Worm (Caenorhabditis elegans) whole organism, L4 larva: ENCODE data around the gene ipla-2.
A peak's percentile ranks its signal among the peaks of the same experiment; 100 is the strongest.

Experiments used
- F44E2.7 ChIP-seq: fragments of 200-800 bp; sonication (Bioruptor generic); IDR thresholded peaks from 2 replicates; pipeline ENCODE4 v2.1.2; 2022; ENCODE audit warnings: missing genetic modification characterization, missing compliant biosample characterization
- F49E8.2 ChIP-seq: sonication (generic microtip); optimal IDR thresholded peaks from 2 replicates; lab custom pipeline; 2016; ENCODE audit warnings: missing compliant biosample characterization, mild to moderate bottlenecking, missing genetic modification characterization, borderline replicate concordance
- T26A8.4 ChIP-seq: fragments of 200-800 bp; sonication (Bioruptor generic); IDR thresholded peaks from 2 replicates; pipeline ENCODE4 v1.3.6; 2022; ENCODE audit warnings: missing genetic modification characterization, missing compliant biosample characterization
- Y105C5A.15 ChIP-seq: fragments of 200-800 bp; sonication (Bioruptor generic); IDR thresholded peaks from 2 replicates; pipeline ENCODE4 v1.3.6; 2022; ENCODE audit warnings: missing genetic modification characterization, missing compliant biosample characterization
- aha-1 ChIP-seq: fragments of 150-350 bp; peaks from one replicate; lab custom pipeline; 2014; ENCODE audit warnings: missing biosample characterization, missing genetic modification characterization
- ama-1 ChIP-seq: fragments of 150-350 bp; optimal IDR thresholded peaks from 2 replicates; lab custom pipeline; 2014; ENCODE audit warnings: inconsistent platforms, mixed read lengths
- attf-4 ChIP-seq: sonication (generic microtip); optimal IDR thresholded peaks from 3 replicates; lab custom pipeline; 2017; ENCODE audit warnings: missing biosample characterization, missing genetic modification characterization
- ceh-44 ChIP-seq: fragments of 200-800 bp; sonication (Bioruptor generic); IDR thresholded peaks from 2 replicates; pipeline ENCODE4 v1.3.6; 2022; ENCODE audit warnings: missing genetic modification reagents, missing genetic modification characterization, missing compliant biosample characterization
- ceh-82 ChIP-seq: sonication (generic microtip); optimal IDR thresholded peaks from 2 replicates; lab custom pipeline; 2017; ENCODE audit warnings: missing biosample characterization, missing genetic modification characterization
- cey-2 ChIP-seq: sonication (generic microtip); optimal IDR thresholded peaks from 3 replicates; lab custom pipeline; 2017; ENCODE audit warnings: missing genetic modification characterization, mild to moderate bottlenecking, missing compliant biosample characterization, antibody characterized with exemption, borderline replicate concordance; ENCODE audit not compliant: insufficient read depth
- ctbp-1 ChIP-seq: fragments of 200-800 bp; sonication (Bioruptor generic); IDR thresholded peaks from 2 replicates; pipeline ENCODE4 v1.3.6; 2022; ENCODE audit warnings: missing genetic modification reagents, missing genetic modification characterization, missing compliant biosample characterization
- daf-16 ChIP-seq, 3 experiments: sonication (generic microtip); optimal IDR thresholded peaks; 2 replicates each; lab custom pipeline; 2016 to 2017; ENCODE audit warnings: missing genetic modification characterization in 3 of 3, missing genetic modification reagents in 3 of 3, mild to moderate bottlenecking in 2 of 3, missing compliant biosample characterization in 2 of 3, missing biosample characterization in 1 of 3, moderate library complexity in 1 of 3
- daf-8 ChIP-seq: fragments of 200-800 bp; sonication (Bioruptor generic); IDR thresholded peaks from 2 replicates; pipeline ENCODE4 v1.3.6; 2022; ENCODE audit warnings: missing genetic modification characterization, missing compliant biosample characterization
- dmd-6 ChIP-seq: fragments of 200-800 bp; sonication (Bioruptor generic); IDR thresholded peaks from 2 replicates; pipeline ENCODE4 v1.3.6; 2022; ENCODE audit warnings: missing genetic modification reagents, missing genetic modification characterization, missing compliant biosample characterization
- dpl-1 ChIP-seq: fragments of 150-350 bp; optimal IDR thresholded peaks from 2 replicates; lab custom pipeline; 2014; ENCODE audit warnings: missing biosample characterization, missing genetic modification reagents, missing genetic modification characterization
- dve-1 ChIP-seq: sonication (generic microtip); optimal IDR thresholded peaks from 2 replicates; lab custom pipeline; 2017; ENCODE audit warnings: antibody characterized with exemption, mild to moderate bottlenecking, missing genetic modification characterization, missing compliant biosample characterization; ENCODE audit not compliant: insufficient read depth
- egl-43 ChIP-seq: fragments of 200-800 bp; sonication (Bioruptor generic); IDR thresholded peaks from 2 replicates; pipeline ENCODE4 v1.3.6; 2022; ENCODE audit warnings: missing genetic modification reagents, missing genetic modification characterization, missing compliant biosample characterization
- lir-3 ChIP-seq: sonication (generic microtip); optimal IDR thresholded peaks from 2 replicates; lab custom pipeline; 2016; ENCODE audit warnings: mild to moderate bottlenecking, missing genetic modification characterization, missing compliant biosample characterization
- mes-2 ChIP-seq: sonication (generic microtip); optimal IDR thresholded peaks from 2 replicates; lab custom pipeline; 2016; ENCODE audit warnings: missing genotype, mild to moderate bottlenecking, missing genetic modification characterization, missing compliant biosample characterization; ENCODE audit not compliant: poor library complexity, severe bottlenecking
- mxl-2 ChIP-seq: fragments of 200-800 bp; sonication (Bioruptor generic); conservative IDR thresholded peaks from 2 replicates; pipeline ENCODE4 v1.3.6; 2022; ENCODE audit warnings: missing genetic modification reagents, missing genetic modification characterization, missing compliant biosample characterization
- mxl-3 ChIP-seq: fragments of 200-800 bp; sonication (Bioruptor generic); optimal IDR thresholded peaks from 2 replicates; lab custom pipeline; 2018; ENCODE audit warnings: mild to moderate bottlenecking, missing genetic modification characterization, missing compliant biosample characterization
- nhr-102 ChIP-seq: sonication (generic microtip); optimal IDR thresholded peaks from 2 replicates; lab custom pipeline; 2016; ENCODE audit warnings: mild to moderate bottlenecking, missing genetic modification characterization, moderate library complexity, missing compliant biosample characterization
- nhr-76 ChIP-seq: fragments of 150-350 bp; optimal IDR thresholded peaks from 2 replicates; lab custom pipeline; 2014; ENCODE audit warnings: missing biosample characterization, missing genetic modification characterization
- pqm-1 ChIP-seq: sonication (generic microtip); optimal IDR thresholded peaks from 2 replicates; lab custom pipeline; 2017; ENCODE audit warnings: missing biosample characterization, missing genetic modification characterization
- sdz-12 ChIP-seq: fragments of 200-800 bp; sonication (Bioruptor generic); optimal IDR thresholded peaks from 2 replicates; lab custom pipeline; 2018; ENCODE audit warnings: mild to moderate bottlenecking, missing genetic modification characterization, missing compliant biosample characterization
- snpc-1.2 ChIP-seq: fragments of 200-800 bp; sonication (Bioruptor generic); IDR thresholded peaks from 2 replicates; pipeline ENCODE4 v1.3.6; 2022; ENCODE audit warnings: missing genetic modification reagents, missing genetic modification characterization, missing compliant biosample characterization
- snpc-4 ChIP-seq: fragments of 150-350 bp; optimal IDR thresholded peaks from 2 replicates; lab custom pipeline; 2014; ENCODE audit warnings: missing biosample characterization, missing genetic modification characterization
- unc-39 ChIP-seq: sonication (generic microtip); optimal IDR thresholded peaks from 2 replicates; lab custom pipeline; 2017; ENCODE audit warnings: missing biosample characterization, missing genetic modification characterization
- unc-62 ChIP-seq, 3 experiments: fragments of 150-350 bp in 1 of 3; sonication (generic microtip); optimal IDR thresholded peaks in 2 of 3; peaks in 1 of 3; 1 replicate in 1 of 3; 2 replicates in 2 of 3; lab custom pipeline; 2014 to 2017; ENCODE audit warnings: missing biosample characterization in 3 of 3, missing genetic modification characterization in 3 of 3, missing genetic modification reagents in 3 of 3, missing genotype in 1 of 3
- vab-7 ChIP-seq: fragments of 200-800 bp; sonication (Bioruptor generic); IDR thresholded peaks from 2 replicates; pipeline ENCODE4 v1.3.6; 2022; ENCODE audit warnings: missing genetic modification reagents, missing genetic modification characterization, missing compliant biosample characterization
- zip-11 ChIP-seq: fragments of 200-800 bp; sonication (Bioruptor generic); IDR thresholded peaks from 2 replicates; pipeline ENCODE4 v1.3.6; 2022; ENCODE audit warnings: missing genetic modification characterization, missing compliant biosample characterization
- ztf-11 ChIP-seq: fragments of 150-350 bp; optimal IDR thresholded peaks from 2 replicates; lab custom pipeline; 2014; ENCODE audit warnings: missing biosample characterization, missing genetic modification characterization
- ztf-7 ChIP-seq: fragments of 150-350 bp; optimal IDR thresholded peaks from 2 replicates; lab custom pipeline; 2014; ENCODE audit warnings: missing biosample characterization, missing genetic modification characterization

ipla-2 gene

ce11 chrX:9848214-9848789 is 10.5 kb upstream of the ipla-2 start:
- TF ChIP-seq attf-4 (tag; lab: Kevin White, UChicago) (no peak), unc-62 (GFP tag; optimal IDR thresholded peaks at IDR 0.05 in 1 of 2; lab: Kevin White, UChicago) (peak in 1 of 2 experiments; percentile 92), unc-62 (tag; optimal IDR thresholded peaks at IDR 0.05; lab: Kevin White, UChicago) (no peak), ztf-7 (tag; lab: Kevin White, UChicago) (no peak), dpl-1 (GFP tag; lab: Kevin White, UChicago) (no peak), cey-2 (no peak)

- TF ChIP-seq ctbp-1 (GFP tag; lab: Robert Waterston, UW) = no peak
- TF ChIP-seq mxl-2 (GFP tag; lab: Robert Waterston, UW) = no peak
- no peak for TF ChIP-seq Y105C5A.15 (GFP tag; lab: Robert Waterston, UW)
- TF ChIP-seq F49E8.2 (tag; lab: Kevin White, UChicago) = no peak
- no peak for TF ChIP-seq ama-1
- no peak for TF ChIP-seq nhr-102 (tag; lab: Kevin White, UChicago)
- TF ChIP-seq snpc-4 = no peak
- TF ChIP-seq ztf-11 (tag; lab: Kevin White, UChicago) = no peak
- TF ChIP-seq dmd-6 (GFP tag; lab: Robert Waterston, UW) = no peak
- TF ChIP-seq T26A8.4 (GFP tag; lab: Robert Waterston, UW) = no peak
- TF ChIP-seq nhr-76 (tag; lab: Kevin White, UChicago) = no peak
- no peak for TF ChIP-seq snpc-1.2
- TF ChIP-seq pqm-1 (tag; lab: Kevin White, UChicago) = no peak
- no peak for TF ChIP-seq ceh-44 (GFP tag; lab: Robert Waterston, UW)
- TF ChIP-seq ztf-7 (tag; lab: Kevin White, UChicago) = no peak
Observed at ce11 chrX:9846975-9847374, 9.1 kb upstream of the ipla-2 start, which contains the start of gene vab-15. Gene vab-15 (plus strand): TSS chrX:9847275.

ce11 chrX:9845916-9846315 is 8.1 kb upstream of the ipla-2 start:
- TF ChIP-seq vab-7 (GFP tag; lab: Robert Waterston, UW) = no peak
- TF ChIP-seq ama-1 = no peak
- TF ChIP-seq sdz-12 = no peak
- no peak for TF ChIP-seq snpc-1.2
- no peak for TF ChIP-seq egl-43 (GFP tag; lab: Robert Waterston, UW)
- TF ChIP-seq pqm-1 (tag; lab: Kevin White, UChicago) = no peak
- no peak for TF ChIP-seq lir-3 (tag; lab: Kevin White, UChicago)
- TF ChIP-seq unc-39 (tag; lab: Kevin White, UChicago) = no peak
- TF ChIP-seq daf-16 (GFP tag; optimal IDR thresholded peaks at IDR 0.05; lab: Kevin White, UChicago) = no peak
- TF ChIP-seq daf-16 (tag; optimal IDR thresholded peaks at IDR 0.05; lab: Kevin White, UChicago) = no peak
- TF ChIP-seq daf-8 (GFP tag; lab: Robert Waterston, UW) = no peak
- TF ChIP-seq F44E2.7 (GFP tag; lab: Robert Waterston, UW) = no peak
- TF ChIP-seq, all 104 proteins: peak for 0

- TF ChIP-seq dve-1 (no peak), egl-43 (GFP tag; lab: Robert Waterston, UW) (no peak), mes-2 (tag; lab: Kevin White, UChicago) (no peak), aha-1 (tag; lab: Kevin White, UChicago) (no peak), F44E2.7 (GFP tag; lab: Robert Waterston, UW) (no peak), T26A8.4 (GFP tag; lab: Robert Waterston, UW) (no peak), zip-11 (no peak), mxl-3 (no peak), ceh-82 (tag; lab: Kevin White, UChicago) (no peak), daf-8 (GFP tag; lab: Robert Waterston, UW) (no peak)
Observed at ce11 chrX:9843568-9843967, 5.7 kb upstream of the ipla-2 start.
